Worm (Caenorhabditis elegans) whole organism, mixed stage, embryonic: ENCODE measurements around the gene citk-1.

Source experiments
- elt-3 ChIP-seq: fragments of 150-350 bp; optimal IDR thresholded peaks from 2 replicates; lab custom pipeline; 2014; ENCODE audit warnings: missing biosample characterization, missing genetic modification characterization
- ham-2 ChIP-seq: fragments of 200-800 bp; sonication (Bioruptor generic); optimal IDR thresholded peaks from 2 replicates; lab custom pipeline; 2018; ENCODE audit warnings: mild to moderate bottlenecking, missing genetic modification characterization, missing compliant biosample characterization
- snpc-4 ChIP-seq: fragments of 150-350 bp; optimal IDR thresholded peaks from 2 replicates; lab custom pipeline; 2014; ENCODE audit warnings: missing biosample characterization, missing genetic modification characterization
- ztf-11 ChIP-seq: fragments of 150-350 bp; optimal IDR thresholded peaks from 2 replicates; lab custom pipeline; 2014; ENCODE audit warnings: missing biosample characterization, missing genetic modification characterization

DNA sequence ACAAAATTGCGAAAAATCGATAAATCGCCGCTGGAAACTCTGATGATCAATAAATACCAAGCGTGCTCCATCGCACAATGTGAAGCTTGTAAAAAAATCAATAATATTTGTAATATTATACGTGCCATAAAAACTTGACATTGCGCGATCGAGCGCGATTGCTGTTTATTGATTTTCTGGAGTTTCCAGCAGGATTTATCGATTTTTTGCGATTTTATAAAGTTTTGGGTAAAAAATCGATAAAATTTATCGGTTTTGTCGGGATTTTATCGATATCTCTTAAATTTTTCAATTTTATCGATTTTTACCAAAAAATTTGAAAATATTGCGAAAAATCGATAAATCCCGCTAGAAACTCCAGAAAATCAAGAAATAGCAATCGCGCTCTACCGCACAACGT is 8.9 kb upstream of the citk-1 start:
- no peak for TF ChIP-seq ham-2 (GFP tag; lab: Kevin White, UChicago)
- TF ChIP-seq ztf-11, result no peak
- no peak for TF ChIP-seq elt-3 (tag; lab: Kevin White, UChicago)
- no peak for TF ChIP-seq snpc-4 (tag; lab: Kevin White, UChicago)
